Worm (Caenorhabditis elegans) whole organism, midembryonic: Measurements from ENCODE around the gene rabr-1.

Experiments
- T22C8.4 ChIP-seq: fragments of 200-800 bp; sonication (Bioruptor generic); IDR thresholded peaks from 2 replicates; pipeline ENCODE4 v1.3.6; 2022; ENCODE audit warnings: missing genetic modification characterization, missing compliant biosample characterization
- cog-1 ChIP-seq: sonication (generic microtip); optimal IDR thresholded peaks from 2 replicates; lab custom pipeline; 2016; ENCODE audit warnings: missing genetic modification characterization, missing compliant biosample characterization
- flt-1 ChIP-seq: fragments of 200-800 bp; sonication (Bioruptor generic); IDR thresholded peaks from 2 replicates; pipeline ENCODE4 v1.3.6; 2022; ENCODE audit warnings: missing genetic modification characterization, missing compliant biosample characterization
- klf-2 ChIP-seq: fragments of 200-800 bp; sonication (Bioruptor generic); conservative IDR thresholded peaks from 2 replicates; pipeline ENCODE4 v1.3.6; 2022; ENCODE audit warnings: missing genetic modification reagents, missing genetic modification characterization, missing compliant biosample characterization
- med-1 ChIP-seq: sonication (generic microtip); optimal IDR thresholded peaks from 2 replicates; lab custom pipeline; 2017; ENCODE audit warnings: missing genetic modification characterization, mild to moderate bottlenecking, missing compliant biosample characterization, antibody characterized with exemption, missing genetic modification reagents; ENCODE audit not compliant: insufficient read depth
- ref-1 ChIP-seq: fragments of 200-800 bp; sonication (Bioruptor generic); conservative IDR thresholded peaks from 2 replicates; pipeline ENCODE4 v1.3.6; 2022; ENCODE audit warnings: missing genetic modification reagents, missing genetic modification characterization, missing compliant biosample characterization
- tab-1 ChIP-seq: fragments of 200-800 bp; sonication (Bioruptor generic); IDR thresholded peaks from 2 replicates; pipeline ENCODE4 v1.3.6; 2022; ENCODE audit warnings: missing genetic modification characterization, missing compliant biosample characterization
- ztf-23 ChIP-seq: fragments of 200-800 bp; sonication (Bioruptor generic); IDR thresholded peaks from 2 replicates; pipeline ENCODE4 v1.3.6; 2022; ENCODE audit warnings: missing genetic modification reagents, missing genetic modification characterization, missing compliant biosample characterization
- ztf-29 ChIP-seq: fragments of 200-800 bp; sonication (Bioruptor generic); IDR thresholded peaks from 2 replicates; pipeline ENCODE4 v1.3.6; 2022; ENCODE audit warnings: missing genetic modification reagents, missing genetic modification characterization, missing compliant biosample characterization

The rabr-1 gene

ce11 chrX:2497816-2498215, 1.8 kb downstream of the rabr-1 start:
- no peak for TF ChIP-seq med-1
- 0 out of 2 replicates have a peak, but pooled peaks have one; percentile 23 for TF ChIP-seq ztf-29

- TF ChIP-seq med-1, result no peak
- TF ChIP-seq cog-1, result no peak
- TF ChIP-seq ref-1 (GFP tag; lab: Robert Waterston, UW), result no peak
- TF ChIP-seq ztf-29, result no peak
- no peak for TF ChIP-seq tab-1 (GFP tag; lab: Robert Waterston, UW)
- TF ChIP-seq klf-2 (GFP tag; lab: Robert Waterston, UW), result no peak
- no peak for TF ChIP-seq ztf-23 (GFP tag; lab: Robert Waterston, UW)
- TF ChIP-seq flt-1, result no peak
- TF ChIP-seq T22C8.4 (GFP tag; lab: Robert Waterston, UW), result no peak
Measured at ce11 chrX:2506738-2507137, 10.8 kb downstream of the rabr-1 start.

- TF ChIP-seq T22C8.4 (GFP tag; lab: Robert Waterston, UW), result no peak
- TF ChIP-seq med-1, result no peak
- no peak for TF ChIP-seq cog-1
- TF ChIP-seq flt-1, result no peak
- no peak for TF ChIP-seq klf-2 (GFP tag; lab: Robert Waterston, UW)
- TF ChIP-seq tab-1 (GFP tag; lab: Robert Waterston, UW), result no peak
- TF ChIP-seq ztf-23 (GFP tag; lab: Robert Waterston, UW), result no peak
- no peak for TF ChIP-seq ztf-29
- TF ChIP-seq ref-1 (GFP tag; lab: Robert Waterston, UW), result no peak
Measured at ce11 chrX:2508449-2508848, 12.5 kb downstream of the rabr-1 start, which contains the start of gene K02E10.7. Gene K02E10.7, minus strand, starts transcription at chrX:2508549.

- peak; percentile 22 for TF ChIP-seq cog-1
- TF ChIP-seq ztf-23 (GFP tag; lab: Robert Waterston, UW), result no peak
Measured at ce11 chrX:2513667-2514198, 17.8 kb downstream of the rabr-1 start.

ce11 chrX:2515224-2515623, 19.2 kb downstream of the rabr-1 start, which contains the start of gene syg-1:
Gene syg-1, minus strand, starts transcription at chrX:2515324.
- TF ChIP-seq tab-1 (GFP tag; lab: Robert Waterston, UW) (no peak), cog-1 (no peak), ztf-29 (no peak), klf-2 (GFP tag; lab: Robert Waterston, UW) (no peak), med-1 (no peak), T22C8.4 (GFP tag; lab: Robert Waterston, UW) (no peak), ztf-23 (GFP tag; lab: Robert Waterston, UW) (no peak), ref-1 (GFP tag; lab: Robert Waterston, UW) (no peak), flt-1 (no peak)

- TF ChIP-seq tab-1 (GFP tag; lab: Robert Waterston, UW) (no peak), klf-2 (GFP tag; lab: Robert Waterston, UW) (no peak), flt-1 (no peak), T22C8.4 (GFP tag; lab: Robert Waterston, UW) (no peak), med-1 (no peak), ref-1 (GFP tag; lab: Robert Waterston, UW) (no peak), cog-1 (no peak), ztf-23 (GFP tag; lab: Robert Waterston, UW) (no peak), ztf-29 (no peak)
Measured at ce11 chrX:2516949-2517696, 21.1 kb downstream of the rabr-1 start.

ce11 chrX:2520461-2520860, 24.5 kb downstream of the rabr-1 start:
- TF ChIP-seq flt-1 (no peak), cog-1 (no peak), tab-1 (GFP tag; lab: Robert Waterston, UW) (no peak), ref-1 (GFP tag; lab: Robert Waterston, UW) (no peak), ztf-23 (GFP tag; lab: Robert Waterston, UW) (no peak), T22C8.4 (GFP tag; lab: Robert Waterston, UW) (no peak), ztf-29 (no peak), klf-2 (GFP tag; lab: Robert Waterston, UW) (no peak), med-1 (no peak)

ce11 chrX:2522658-2523057, 26.7 kb downstream of the rabr-1 start:
- TF ChIP-seq med-1 (no peak), ztf-29 (no peak), ref-1 (GFP tag; lab: Robert Waterston, UW) (no peak), flt-1 (no peak), tab-1 (GFP tag; lab: Robert Waterston, UW) (no peak), cog-1 (no peak), ztf-23 (GFP tag; lab: Robert Waterston, UW) (no peak), T22C8.4 (GFP tag; lab: Robert Waterston, UW) (no peak), klf-2 (GFP tag; lab: Robert Waterston, UW) (no peak)

- no peak for TF ChIP-seq cog-1
- TF ChIP-seq flt-1, result no peak
- no peak for TF ChIP-seq tab-1 (GFP tag; lab: Robert Waterston, UW)
- TF ChIP-seq klf-2 (GFP tag; lab: Robert Waterston, UW), result no peak
- no peak for TF ChIP-seq ztf-23 (GFP tag; lab: Robert Waterston, UW)
- TF ChIP-seq ref-1 (GFP tag; lab: Robert Waterston, UW), result no peak
- no peak for TF ChIP-seq ztf-29
- no peak for TF ChIP-seq med-1
- no peak for TF ChIP-seq T22C8.4 (GFP tag; lab: Robert Waterston, UW)
Measured at ce11 chrX:2526078-2526477, 30.1 kb downstream of the rabr-1 start.

- TF ChIP-seq klf-2 (GFP tag; lab: Robert Waterston, UW) (no peak), ztf-29 (no peak), ztf-23 (GFP tag; lab: Robert Waterston, UW) (no peak), med-1 (no peak)
Measured at ce11 chrX:2527194-2527593, 31.2 kb downstream of the rabr-1 start.
